Fruit fly (Drosophila melanogaster): ENCODE results near the gene yata.

Gene yata

DNA sequence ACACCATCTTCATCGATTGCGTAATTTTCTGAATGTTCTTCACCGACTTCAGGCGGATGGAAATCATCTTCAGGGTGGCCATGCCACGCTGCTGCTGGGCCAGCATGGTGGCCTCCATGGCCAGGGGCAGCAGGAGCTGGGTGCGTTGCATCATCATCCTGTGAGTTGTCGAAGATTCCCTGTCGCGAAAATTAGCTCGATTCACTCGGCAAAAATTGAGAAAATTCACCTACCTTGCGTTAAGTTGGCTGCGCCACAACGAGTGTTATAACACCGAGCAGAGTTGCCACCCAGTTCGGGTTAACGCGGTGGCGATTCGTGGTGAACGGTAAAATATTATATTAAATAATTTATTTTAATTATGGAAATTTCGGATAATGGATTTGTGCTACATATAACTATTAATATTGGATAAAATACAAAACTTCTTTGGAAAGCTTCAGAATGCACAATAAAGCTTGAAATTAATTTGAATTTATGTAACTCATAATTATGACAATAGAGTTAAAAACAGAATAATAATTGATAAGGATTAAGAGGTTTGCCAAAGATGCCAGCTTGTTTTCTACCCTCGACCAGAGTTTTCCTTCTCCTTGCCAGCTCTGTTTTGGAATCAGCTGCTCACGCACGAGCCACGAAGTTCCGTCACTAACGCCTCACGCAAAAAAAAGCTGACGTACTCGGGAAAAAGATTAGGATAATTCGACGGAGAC, at the start of gene yata, which contains the start of gene ATPsyngamma:
TSS of gene yata (plus strand) at position 629 of the 713 bp plus-strand sequence.
TSS of gene ATPsyngamma (minus strand) at position 573 of the 713 bp plus-strand sequence.
- TF ChIP-seq Nf-YC (tag; optimal IDR thresholded peaks at IDR 0.05) (peak; percentile 49), Dp (GFP tag; optimal IDR thresholded peaks at IDR 0.05) (peak; percentile 8), stc (GFP tag; IDR thresholded peaks at IDR 0.05) (no peak), ewg (GFP tag; optimal IDR thresholded peaks at IDR 0.05) (peak; percentile 11), Opbp (GFP tag; IDR thresholded peaks at IDR 0.05; ENCODE audit: partially characterized antibody) (peak; percentile 99), stwl (tag; optimal IDR thresholded peaks at IDR 0.05) (peak; percentile 17), Max (GFP tag; optimal IDR thresholded peaks at IDR 0.05) (peak; percentile 27), grau (tag; optimal IDR thresholded peaks at IDR 0.05) (peak; percentile 49), Asciz (GFP tag; optimal IDR thresholded peaks at IDR 0.05) (no peak), CG13775 (GFP tag; optimal IDR thresholded peaks at IDR 0.05) (peak; percentile 14), her (GFP tag; optimal IDR thresholded peaks at IDR 0.05) (no peak), CG11093 (GFP tag; IDR thresholded peaks at IDR 0.05) (no peak), Fer3 (tag; optimal IDR thresholded peaks at IDR 0.05) (peak; percentile 9), CG5180 (GFP tag; optimal IDR thresholded peaks at IDR 0.05) (no peak), Sin3A (optimal IDR thresholded peaks at IDR 0.05) (peak; percentile 67), Ptx1 (GFP tag; IDR thresholded peaks at IDR 0.05) (peak; percentile 47), Hsf (GFP tag; optimal IDR thresholded peaks at IDR 0.05) (no peak), CG12942 (GFP tag; optimal IDR thresholded peaks at IDR 0.05) (no peak), zen2 (GFP tag; IDR thresholded peaks at IDR 0.05; ENCODE audit: partially characterized antibody) (peak; percentile 60; the same call in 2 of the 3 replicates), Meics (GFP tag; optimal IDR thresholded peaks at IDR 0.05) (peak; percentile 65), Spps (tag; optimal IDR thresholded peaks at IDR 0.05) (no peak), sna (GFP tag; IDR thresholded peaks at IDR 0.05; ENCODE audit: partially characterized antibody) (peak; percentile 67), crp (GFP tag; optimal IDR thresholded peaks at IDR 0.05) (peak; percentile 69 to 93), prd (optimal IDR thresholded peaks at IDR 0.05) (no peak), prd (GFP tag; IDR thresholded peaks at IDR 0.05) (peak; percentile 50; the same call in 2 of the 3 replicates), B-H2 (GFP tag; optimal IDR thresholded peaks at IDR 0.05) (peak; percentile 66), CG13424 (tag; optimal IDR thresholded peaks at IDR 0.05) (peak; percentile 47), lola (GFP tag; optimal IDR thresholded peaks at IDR 0.05) (peak in 1 of 3 experiments; percentile 35), HHEX (GFP tag; optimal IDR thresholded peaks at IDR 0.05) (peak; percentile 33), Rfx (GFP tag; IDR thresholded peaks at IDR 0.05) (peak; percentile 48), CG6854 (GFP tag; optimal IDR thresholded peaks at IDR 0.05) (no peak), CG42726 (GFP tag; IDR thresholded peaks at IDR 0.05; ENCODE audit: partially characterized antibody) (peak; percentile 16; the same call in 1 of the 2 replicates), CG5245 (GFP tag; optimal IDR thresholded peaks at IDR 0.05) (no peak), CG13296 (GFP tag; optimal IDR thresholded peaks at IDR 0.05) (no peak), pzg (GFP tag; optimal IDR thresholded peaks at IDR 0.05) (peak; percentile 49), CG3847 (GFP tag; IDR thresholded peaks at IDR 0.05) (peak; percentile 59; the same call in 1 of the 2 replicates), CG6689 (GFP tag; IDR thresholded peaks at IDR 0.05) (peak; percentile 27; the same call in 1 of the 2 replicates), sisA (GFP tag; IDR thresholded peaks at IDR 0.05) (0 out of 2 replicates have a peak, but pooled peaks have one; percentile 28), CG15696 (tag; optimal IDR thresholded peaks at IDR 0.05) (peak; percentile 37), CG18011 (GFP tag; optimal IDR thresholded peaks at IDR 0.05) (peak; percentile 84), z (GFP tag; IDR thresholded peaks at IDR 0.05) (no peak), bcd (GFP tag; optimal IDR thresholded peaks at IDR 0.05) (peak; percentile 66), PHDP (tag; optimal IDR thresholded peaks at IDR 0.05) (peak; percentile 18), CG12659 (GFP tag; optimal IDR thresholded peaks at IDR 0.05) (peak; percentile 83), Abd-B (GFP tag; optimal IDR thresholded peaks at IDR 0.05) (peak; percentile 63), CG30020 (tag; optimal IDR thresholded peaks at IDR 0.05) (peak; percentile 42), hb (GFP tag; IDR thresholded peaks at IDR 0.05; ENCODE audit: partially characterized antibody) (peak; percentile 49; the same call in 1 of the 3 replicates), nmo (GFP tag; optimal IDR thresholded peaks at IDR 0.05) (peak; percentile 52)

Data from whole organism, embryonic.